Worm (Caenorhabditis elegans): Measurements from ENCODE around the gene srh-33.

- no peak for TF ChIP-seq ets-4 (GFP tag; optimal IDR thresholded peaks at IDR 0.05)
- no peak for TF ChIP-seq attf-3 (GFP tag; conservative IDR thresholded peaks at IDR 0.05)
- TF ChIP-seq nhr-90 (tag; optimal IDR thresholded peaks at IDR 0.05), result no peak
- no peak for TF ChIP-seq snpc-1.3 (tag; optimal IDR thresholded peaks at IDR 0.05; ENCODE audit: insufficient read depth)
- TF ChIP-seq somi-1 (GFP tag; optimal IDR thresholded peaks at IDR 0.05), result no peak
- TF ChIP-seq snpc-4 (GFP tag; optimal IDR thresholded peaks at IDR 0.05), result no peak
- no peak for TF ChIP-seq snpc-4 (tag; optimal IDR thresholded peaks at IDR 0.05)
- TF ChIP-seq ama-1 (optimal IDR thresholded peaks at IDR 0.05), result no peak
- no peak for TF ChIP-seq ama-1 (GFP tag; optimal IDR thresholded peaks at IDR 0.05)
Observed at ce11 chrV:453569-453968, 10.5 kb upstream of the srh-33 start, which contains the start of gene nhr-98.

Measured in whole organism, young adult.